Fruit fly (Drosophila melanogaster): ENCODE measurements around the gene CG6785.
A peak's percentile ranks its signal among the peaks of the same experiment; 100 is the strongest.

Gene CG6785

dm6 chr2L:12044613-12045350, at the start of gene CG6785 (continued):
- TF ChIP-seq Sox15 (GFP tag; optimal IDR thresholded peaks at IDR 0.05) (peak; percentile 37), Eip78C (GFP tag) (peak; percentile 96), cyc (GFP tag; optimal IDR thresholded peaks at IDR 0.05) (peak; percentile 63), Eip75B (GFP tag; optimal IDR thresholded peaks at IDR 0.05) (peak; percentile 83), OdsH (GFP tag; optimal IDR thresholded peaks at IDR 0.05) (peak; percentile 81), CG8319 (GFP tag; optimal IDR thresholded peaks at IDR 0.05) (peak; percentile 64), dsx (GFP tag; optimal IDR thresholded peaks at IDR 0.05; ENCODE audit: poor library complexity, severe bottlenecking) (peak; percentile 47), fd85E (GFP tag; optimal IDR thresholded peaks at IDR 0.05) (peak; percentile 26), esn (GFP tag; optimal IDR thresholded peaks at IDR 0.05) (peak; percentile 89), achi (GFP tag; optimal IDR thresholded peaks at IDR 0.05) (peak; percentile 81)

dm6 chr2L:12093652-12094051, 48.7 kb upstream of the CG6785 start:
- no peak for TF ChIP-seq Sox15 (GFP tag; optimal IDR thresholded peaks at IDR 0.05)
- no peak for TF ChIP-seq fd85E (GFP tag; optimal IDR thresholded peaks at IDR 0.05)
- no peak for TF ChIP-seq dsx (GFP tag; optimal IDR thresholded peaks at IDR 0.05; ENCODE audit: poor library complexity, severe bottlenecking)
- TF ChIP-seq CG11294 (GFP tag; IDR thresholded peaks at IDR 0.05), result no peak
- no peak for TF ChIP-seq CG4318 (GFP tag; optimal IDR thresholded peaks at IDR 0.05)
- no peak for TF ChIP-seq Lpt (GFP tag; optimal IDR thresholded peaks at IDR 0.05)
- TF ChIP-seq Eip93F (GFP tag; optimal IDR thresholded peaks at IDR 0.05), result no peak

- TF ChIP-seq CG7368 (GFP tag; optimal IDR thresholded peaks at IDR 0.05), result no peak
These were observed 47.7 kb upstream of the CG6785 start for dm6 chr2L:12092719-12093118.

DNA sequence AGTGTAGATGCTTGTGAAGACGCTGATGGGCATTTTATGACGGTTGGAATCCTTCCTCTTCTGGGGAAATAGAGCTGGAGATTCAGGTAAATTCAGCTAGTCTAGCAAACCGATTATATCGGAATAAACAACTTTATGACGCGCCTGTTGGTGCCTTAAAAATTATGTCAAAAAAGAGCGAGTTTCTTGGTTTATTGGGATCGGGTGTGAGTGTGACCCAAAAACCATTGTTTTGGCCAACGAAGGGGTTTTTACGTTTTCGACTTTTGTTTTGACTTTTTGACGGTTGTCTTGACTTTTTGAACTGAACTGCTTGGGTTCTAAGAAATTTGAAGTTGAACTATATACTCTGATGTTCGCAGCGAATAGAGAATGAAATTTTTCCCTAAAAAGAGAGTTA, 47.0 kb upstream of the CG6785 start:
- TF ChIP-seq Sox102F (GFP tag; optimal IDR thresholded peaks at IDR 0.05) (no peak), CG31627 (GFP tag; optimal IDR thresholded peaks at IDR 0.05) (no peak), Lpt (GFP tag; optimal IDR thresholded peaks at IDR 0.05) (no peak), Hr39 (GFP tag; optimal IDR thresholded peaks at IDR 0.05) (no peak), Eip75B (GFP tag; optimal IDR thresholded peaks at IDR 0.05) (no peak), CG10669 (GFP tag; optimal IDR thresholded peaks at IDR 0.05) (no peak), CG7368 (GFP tag; optimal IDR thresholded peaks at IDR 0.05) (no peak), CG11902 (GFP tag; optimal IDR thresholded peaks at IDR 0.05) (no peak), CG6808 (GFP tag; optimal IDR thresholded peaks at IDR 0.05) (no peak), CG6792 (GFP tag; optimal IDR thresholded peaks at IDR 0.05) (no peak), CG8319 (GFP tag; optimal IDR thresholded peaks at IDR 0.05) (no peak), dac (GFP tag; optimal IDR thresholded peaks at IDR 0.05) (no peak), CG15336 (GFP tag; IDR thresholded peaks at IDR 0.05) (no peak)

- TF ChIP-seq dac (GFP tag; optimal IDR thresholded peaks at IDR 0.05), result no peak
- TF ChIP-seq fd59A (GFP tag; optimal IDR thresholded peaks at IDR 0.05), result no peak
- TF ChIP-seq Blimp-1 (GFP tag; optimal IDR thresholded peaks at IDR 0.05), result no peak
- TF ChIP-seq CG3032 (tag; optimal IDR thresholded peaks at IDR 0.05), result no peak
- TF ChIP-seq vri (GFP tag; optimal IDR thresholded peaks at IDR 0.05), result no peak
- no peak for TF ChIP-seq Sox15 (GFP tag; optimal IDR thresholded peaks at IDR 0.05)
- TF ChIP-seq CG6792 (GFP tag; optimal IDR thresholded peaks at IDR 0.05), result no peak
- no peak for TF ChIP-seq CG10669 (GFP tag; optimal IDR thresholded peaks at IDR 0.05)
- no peak for TF ChIP-seq svp (GFP tag)
These were observed 46.5 kb upstream of the CG6785 start, which contains the start of gene Pex19 for dm6 chr2L:12091522-12091921. TSS of gene Pex19 (plus strand) at chr2L:12091822.

DNA sequence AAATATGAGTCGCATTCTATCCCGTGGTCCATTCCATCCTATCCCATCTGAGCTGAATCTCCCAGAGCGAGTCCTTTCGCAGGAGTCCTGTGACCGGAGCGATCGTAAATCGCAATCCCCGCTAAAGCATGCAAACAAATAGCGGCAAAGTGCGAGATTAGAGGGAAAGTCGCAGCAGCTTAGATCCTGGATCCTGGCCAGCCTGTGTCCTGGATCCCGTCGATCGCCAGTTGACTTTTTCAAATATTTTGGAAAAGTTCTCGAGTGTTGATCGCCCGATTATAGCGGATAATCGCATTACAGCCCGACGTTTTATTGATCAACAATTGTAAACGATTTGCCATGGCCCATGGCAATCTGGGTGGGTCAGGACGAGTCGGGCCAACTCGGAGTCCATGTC, 44.1 kb upstream of the CG6785 start:
- TF ChIP-seq OdsH (GFP tag; optimal IDR thresholded peaks at IDR 0.05), result no peak
- no peak for TF ChIP-seq spab (GFP tag; optimal IDR thresholded peaks at IDR 0.05)
- TF ChIP-seq esn (GFP tag; optimal IDR thresholded peaks at IDR 0.05), result no peak
- no peak for TF ChIP-seq Sox15 (GFP tag; optimal IDR thresholded peaks at IDR 0.05)
- no peak for TF ChIP-seq Eip75B (GFP tag; optimal IDR thresholded peaks at IDR 0.05)
- TF ChIP-seq CG7368 (GFP tag; optimal IDR thresholded peaks at IDR 0.05), result no peak
- TF ChIP-seq CG16779 (tag; optimal IDR thresholded peaks at IDR 0.05), result no peak
- TF ChIP-seq dsx (GFP tag; optimal IDR thresholded peaks at IDR 0.05; ENCODE audit: poor library complexity, severe bottlenecking), result no peak
- TF ChIP-seq CG6163 (GFP tag; IDR thresholded peaks at IDR 0.05), result no peak
- TF ChIP-seq ss (GFP tag; optimal IDR thresholded peaks at IDR 0.05), result no peak

All from whole organism, prepupa.